Worm (Caenorhabditis elegans) whole organism, early embryonic: ENCODE data around the gene sid-3.

ENCODE experiments used
- B0310.2 ChIP-seq: sonication (generic microtip); optimal IDR thresholded peaks from 2 replicates; lab custom pipeline; 2016; ENCODE audit warnings: mild to moderate bottlenecking, missing genetic modification characterization, missing compliant biosample characterization
- F13C5.2 ChIP-seq: sonication (generic microtip); optimal IDR thresholded peaks from 2 replicates; lab custom pipeline; 2017; ENCODE audit warnings: mild to moderate bottlenecking, missing genetic modification characterization, inconsistent platforms, missing compliant biosample characterization
- aly-1 ChIP-seq: sonication (generic microtip); optimal IDR thresholded peaks from 2 replicates; lab custom pipeline; 2016; ENCODE audit warnings: missing genetic modification characterization, missing compliant biosample characterization
- ama-1 ChIP-seq: fragments of 150-350 bp; optimal IDR thresholded peaks from 2 replicates; lab custom pipeline; 2014
- ceh-36 ChIP-seq: sonication (generic microtip); optimal IDR thresholded peaks from 2 replicates; lab custom pipeline; 2016; ENCODE audit warnings: missing genetic modification characterization, inconsistent platforms, missing compliant biosample characterization
- hmg-4 ChIP-seq: fragments of 200-800 bp; sonication (Bioruptor generic); optimal IDR thresholded peaks from 2 replicates; lab custom pipeline; 2018; ENCODE audit warnings: mild to moderate bottlenecking, missing genetic modification characterization, missing compliant biosample characterization
- sea-1 ChIP-seq: fragments of 200-800 bp; sonication (Bioruptor generic); conservative IDR thresholded peaks from 2 replicates; pipeline ENCODE4 v1.3.6; 2022; ENCODE audit warnings: missing genetic modification characterization, missing compliant biosample characterization
- tbx-11 ChIP-seq: fragments of 200-800 bp; sonication (Bioruptor generic); IDR thresholded peaks from 2 replicates; pipeline ENCODE4 v1.3.6; 2022; ENCODE audit warnings: missing genetic modification characterization, missing compliant biosample characterization
- tbx-37 ChIP-seq: fragments of 200-800 bp; sonication (Bioruptor generic); conservative IDR thresholded peaks from 2 replicates; pipeline ENCODE4 v1.3.6; 2022; ENCODE audit warnings: missing genetic modification reagents, missing genetic modification characterization, missing compliant biosample characterization
- tra-4 ChIP-seq: sonication (generic microtip); optimal IDR thresholded peaks from 2 replicates; lab custom pipeline; 2017; ENCODE audit warnings: missing genetic modification characterization, missing compliant biosample characterization

DNA sequence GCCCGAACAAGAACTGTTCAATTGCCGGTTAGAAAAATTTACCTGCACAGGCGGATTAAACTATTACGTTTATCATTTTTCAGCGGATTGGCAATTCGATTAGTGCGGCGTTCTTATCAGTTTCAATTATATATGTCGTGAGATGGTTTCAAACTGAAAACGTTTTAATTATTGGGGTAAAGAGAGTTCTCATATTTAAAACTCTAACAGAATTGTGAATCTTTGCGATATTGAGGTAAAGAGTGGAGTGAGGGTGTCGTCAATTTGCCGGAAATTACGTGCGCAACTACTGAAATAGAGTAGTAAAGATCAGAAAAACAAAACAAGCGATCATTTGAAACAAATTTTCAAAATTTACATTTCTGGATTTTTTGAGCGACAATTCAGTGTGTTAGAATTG, 43.9 kb downstream of the sid-3 start, which contains the start of gene T25G12.6:
- no peak for TF ChIP-seq ama-1 (lab: Kevin White, UChicago)
- no peak for TF ChIP-seq tra-4 (tag; lab: Kevin White, UChicago)
- no peak for TF ChIP-seq B0310.2 (tag; lab: Kevin White, UChicago)
- no peak for TF ChIP-seq F13C5.2 (tag; lab: Kevin White, UChicago)
- no peak for TF ChIP-seq tbx-37 (GFP tag; lab: Robert Waterston, UW)
- no peak for TF ChIP-seq hmg-4 (GFP tag; lab: Kevin White, UChicago)
- TF ChIP-seq aly-1, result no peak
- TF ChIP-seq tbx-11 (GFP tag; lab: Robert Waterston, UW), result no peak
- TF ChIP-seq ceh-36 (tag; lab: Kevin White, UChicago), result no peak
- TF ChIP-seq sea-1 (GFP tag; lab: Robert Waterston, UW), result no peak
